Fruit fly (Drosophila melanogaster): Measurements from ENCODE around the gene vret.

The vret gene

DNA sequence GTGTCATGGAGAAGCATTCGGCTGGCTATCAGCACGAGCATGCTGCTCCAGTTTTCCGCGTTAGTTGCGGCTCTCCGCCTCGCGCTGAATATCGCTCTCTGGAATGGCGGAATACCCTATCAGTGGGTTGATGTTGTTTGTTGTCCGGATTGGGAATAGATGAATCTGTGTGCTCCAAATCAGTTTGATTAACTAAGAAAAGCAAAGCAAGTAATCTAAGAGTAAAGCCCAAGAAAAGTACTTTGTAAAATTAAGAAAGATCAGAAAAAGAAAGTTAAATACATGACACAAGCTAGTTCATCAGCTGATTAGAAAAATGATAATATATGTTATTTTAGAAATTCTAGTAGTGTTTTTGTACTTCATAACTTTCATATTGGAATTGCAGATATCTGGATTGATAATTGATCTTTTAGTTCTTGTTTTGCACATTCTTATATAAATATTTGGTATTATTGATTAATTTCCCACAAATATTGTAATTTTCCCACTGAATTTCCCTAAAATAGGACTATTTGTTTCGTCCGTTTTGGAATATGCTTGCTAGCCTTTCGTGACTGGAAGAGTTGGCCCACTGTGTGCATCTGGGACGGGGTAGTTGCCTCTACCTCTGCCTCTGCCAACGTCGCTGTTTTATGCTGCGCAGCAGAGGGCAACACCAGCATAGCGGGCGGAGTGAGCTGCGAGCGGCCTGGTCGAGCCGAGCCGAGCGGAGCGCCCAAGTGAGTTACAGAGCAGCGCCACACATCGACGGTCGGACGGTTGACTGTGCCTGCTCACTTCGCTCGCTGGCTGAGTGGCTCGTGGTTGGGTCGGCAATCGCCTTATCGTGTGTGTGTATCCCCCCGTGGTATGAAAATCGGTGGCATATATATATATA lies 8.8 kb upstream of the vret start (continued):
- TF ChIP-seq phol (tag; optimal IDR thresholded peaks at IDR 0.05) (peak; percentile 74), NC2β (GFP tag; optimal IDR thresholded peaks at IDR 0.05) (no peak), CG10654 (GFP tag; optimal IDR thresholded peaks at IDR 0.05) (peak; percentile 39), CG11247 (GFP tag; IDR thresholded peaks at IDR 0.05) (peak; percentile 14; the same call in 1 of the 2 replicates), CG7357 (GFP tag; IDR thresholded peaks at IDR 0.05) (0 out of 3 replicates have a peak, but pooled peaks have one; percentile 6), Dll (GFP tag; IDR thresholded peaks at IDR 0.05; ENCODE audit: partially characterized antibody) (no peak), CG5245 (GFP tag; optimal IDR thresholded peaks at IDR 0.05) (peak; percentile 33), schlank (tag; optimal IDR thresholded peaks at IDR 0.05) (no peak), CG11695 (GFP tag; IDR thresholded peaks at IDR 0.05) (no peak), lola (GFP tag; optimal IDR thresholded peaks at IDR 0.05) (peak in 1 of 3 experiments; percentile 47), cato (GFP tag; optimal IDR thresholded peaks at IDR 0.05; ENCODE audit: borderline replicate concordance) (no peak), gsb (GFP tag; IDR thresholded peaks at IDR 0.05) (0 out of 2 replicates have a peak, but pooled peaks have one; percentile 48), sens-2 (GFP tag; IDR thresholded peaks at IDR 0.05) (no peak; the same call in 1 of the 2 replicates), bsh (GFP tag; optimal IDR thresholded peaks at IDR 0.05) (peak in 1 of 2 experiments; percentile 54), CG10959 (GFP tag; IDR thresholded peaks at IDR 0.05) (peak; percentile 17), ind (GFP tag; optimal IDR thresholded peaks at IDR 0.05) (peak; percentile 50), CG17361 (GFP tag; IDR thresholded peaks at IDR 0.05) (peak; percentile 91), CG17186 (GFP tag; optimal IDR thresholded peaks at IDR 0.05) (no peak), Ravus (GFP tag; IDR thresholded peaks at IDR 0.05) (no peak), CG10274 (GFP tag; optimal IDR thresholded peaks at IDR 0.05) (peak; percentile 8), CG9932 (GFP tag; IDR thresholded peaks at IDR 0.05) (peak; percentile 54), pum (GFP tag; optimal IDR thresholded peaks at IDR 0.05) (peak; percentile 41), hkb (optimal IDR thresholded peaks at IDR 0.05) (no peak), hkb (GFP tag; IDR thresholded peaks at IDR 0.05) (peak; percentile 14; the same call in 1 of the 2 replicates), CG4617 (GFP tag; optimal IDR thresholded peaks at IDR 0.05; ENCODE audit: borderline replicate concordance) (no peak), ewg (GFP tag; optimal IDR thresholded peaks at IDR 0.05) (peak; percentile 23), CG6689 (GFP tag; IDR thresholded peaks at IDR 0.05) (0 out of 2 replicates have a peak, but pooled peaks have one; percentile 4), CG14014 (GFP tag; IDR thresholded peaks at IDR 0.05) (peak; percentile 50; the same call in 1 of the 2 replicates), CG2712 (tag; optimal IDR thresholded peaks at IDR 0.05) (peak; percentile 56), Lim3 (GFP tag; IDR thresholded peaks at IDR 0.05) (no peak), abd-A (tag; optimal IDR thresholded peaks at IDR 0.05) (peak; percentile 27), sens (GFP tag) (peak; percentile 92), z (GFP tag; IDR thresholded peaks at IDR 0.05) (peak; percentile 87), Side (GFP tag; optimal IDR thresholded peaks at IDR 0.05) (peak; percentile 29), Antp (GFP tag; optimal IDR thresholded peaks at IDR 0.05) (peak; percentile 11), al (GFP tag; IDR thresholded peaks at IDR 0.05) (peak; percentile 17; the same call in 1 of the 2 replicates), tio (GFP tag; optimal IDR thresholded peaks at IDR 0.05) (no peak), CG16779 (GFP tag; IDR thresholded peaks at IDR 0.05) (peak; percentile 54; the same call in 1 of the 2 replicates), gfzf (GFP tag; optimal IDR thresholded peaks at IDR 0.05) (no peak), vvl (GFP tag; IDR thresholded peaks at IDR 0.05) (peak; percentile 38), CG6813 (GFP tag; optimal IDR thresholded peaks at IDR 0.05) (peak; percentile 51), CG9797 (GFP tag; optimal IDR thresholded peaks at IDR 0.05) (no peak), CoRest (tag; optimal IDR thresholded peaks at IDR 0.05) (peak; percentile 85), Ada2b (GFP tag; IDR thresholded peaks at IDR 0.05) (peak; percentile 57), NK7.1 (GFP tag; optimal IDR thresholded peaks at IDR 0.05) (no peak), CG18764 (GFP tag; optimal IDR thresholded peaks at IDR 0.05) (no peak), jing (GFP tag; optimal IDR thresholded peaks at IDR 0.05) (peak; percentile 31), CG31388 (GFP tag; optimal IDR thresholded peaks at IDR 0.05) (no peak), Meics (GFP tag; optimal IDR thresholded peaks at IDR 0.05) (peak; percentile 77)

All from whole organism, embryonic.